Worm (Caenorhabditis elegans): ENCODE results near the gene ZK652.8.

ZK652.8 gene

DNA sequence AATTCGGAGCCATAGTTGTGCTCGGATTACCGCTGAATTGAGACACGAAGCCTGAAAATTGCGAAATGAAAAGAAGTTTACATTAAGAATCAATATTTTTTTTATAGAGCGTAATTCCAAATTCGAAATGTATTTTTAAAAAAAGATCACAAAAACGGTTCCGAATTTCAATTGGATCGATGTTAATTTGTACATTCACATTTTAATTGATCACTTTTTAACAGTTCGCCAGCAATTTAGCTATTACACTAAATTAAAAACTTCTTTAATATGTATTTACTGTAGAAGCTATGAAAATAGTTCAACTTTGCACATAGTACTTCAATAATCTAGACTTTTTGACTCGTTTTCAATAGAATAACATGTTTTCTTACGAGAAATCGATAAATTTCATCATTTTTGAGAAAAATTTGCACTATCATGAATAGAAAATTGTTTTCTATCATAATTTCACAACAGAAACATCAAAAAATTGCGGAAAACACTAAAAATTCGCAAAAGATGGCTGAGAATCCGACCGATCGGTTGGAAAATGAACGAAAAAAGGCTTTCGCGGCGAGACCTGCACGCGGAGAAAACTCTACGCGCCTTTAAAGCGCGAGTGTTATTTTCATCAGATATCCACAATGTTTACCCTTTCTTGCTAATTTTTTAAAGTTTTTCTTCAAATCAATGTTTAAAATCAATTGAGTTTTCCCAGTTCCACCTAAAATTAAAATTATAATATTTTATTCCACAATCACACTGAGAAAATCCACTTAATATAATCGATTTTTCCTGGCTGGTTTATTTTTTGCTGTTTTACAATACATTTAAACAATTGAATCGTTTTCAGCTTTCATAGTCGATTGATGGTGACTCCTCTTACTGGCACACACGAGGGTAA is 14.6 kb downstream of the ZK652.8 start, which contains the start of the genes egl-45 and kcmf-1:
egl-45 (minus strand) TSS at position 51 of the 886 bp plus-strand sequence.
kcmf-1 (plus strand) TSS at position 836 of the 886 bp plus-strand sequence.
- TF ChIP-seq egl-5 (tag; optimal IDR thresholded peaks at IDR 0.05) (peak; percentile 97), pha-4 (tag; optimal IDR thresholded peaks at IDR 0.05) (peak; percentile 71), nhr-25 (tag; optimal IDR thresholded peaks at IDR 0.05) (peak; percentile 21), nhr-23 (tag; optimal IDR thresholded peaks at IDR 0.05) (peak; percentile 6), fkh-10 (GFP tag; optimal IDR thresholded peaks at IDR 0.05) (no peak), lin-15B (tag; optimal IDR thresholded peaks at IDR 0.05) (peak; percentile 42), nhr-67 (tag; optimal IDR thresholded peaks at IDR 0.05) (no peak), nfya-1 (tag; optimal IDR thresholded peaks at IDR 0.05; ENCODE audit: insufficient read depth) (peak; percentile 57)

DNA sequence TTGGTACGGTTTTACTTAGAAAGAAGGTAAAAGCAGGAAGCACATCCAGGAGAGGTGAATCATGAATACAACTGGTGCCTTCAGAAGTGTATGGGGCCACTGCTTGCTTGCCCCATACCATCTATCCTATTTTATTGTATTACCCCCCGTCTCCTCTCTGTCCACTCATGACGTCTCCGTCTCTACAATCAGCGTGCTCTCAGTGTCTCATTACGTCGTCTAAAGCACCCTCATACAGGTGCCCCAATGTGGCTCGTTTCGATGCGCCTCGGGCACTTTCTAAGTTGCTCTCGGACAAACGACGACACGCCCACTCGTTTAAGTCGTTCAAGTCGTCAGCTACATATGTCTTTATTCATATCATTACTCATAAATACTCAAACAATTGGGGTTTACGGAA is 19.4 kb downstream of the ZK652.8 start:
- TF ChIP-seq nfya-1 (tag; optimal IDR thresholded peaks at IDR 0.05; ENCODE audit: insufficient read depth) (no peak), snpc-4 (tag; optimal IDR thresholded peaks at IDR 0.05) (no peak), egl-5 (tag; optimal IDR thresholded peaks at IDR 0.05) (peak; percentile 100), mdl-1 (tag; optimal IDR thresholded peaks at IDR 0.05) (no peak), fkh-10 (GFP tag; optimal IDR thresholded peaks at IDR 0.05) (no peak)

DNA sequence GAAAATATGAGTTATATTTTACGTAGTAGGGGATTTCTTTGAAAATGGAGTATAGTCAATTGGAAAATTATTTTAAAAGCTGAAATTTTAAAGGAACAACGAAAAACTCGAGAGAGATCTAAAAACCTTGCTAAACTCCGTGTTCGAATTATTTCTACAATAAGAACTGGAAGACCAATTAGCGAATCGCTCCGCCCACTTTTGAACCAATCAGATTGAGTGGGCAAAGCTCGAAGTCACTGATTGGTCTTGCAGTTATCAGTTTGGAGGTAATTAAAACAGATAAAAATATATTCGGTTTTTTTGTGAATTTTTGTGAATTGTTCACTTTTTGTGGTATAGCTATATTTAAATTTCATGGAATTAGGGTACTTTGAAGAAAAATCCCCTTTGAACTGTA is 20.2 kb downstream of the ZK652.8 start:
- TF ChIP-seq hmg-11 (tag; optimal IDR thresholded peaks at IDR 0.05) (no peak), nfya-1 (tag; optimal IDR thresholded peaks at IDR 0.05; ENCODE audit: insufficient read depth) (peak; percentile 98), nhr-67 (tag; optimal IDR thresholded peaks at IDR 0.05) (no peak)

DNA sequence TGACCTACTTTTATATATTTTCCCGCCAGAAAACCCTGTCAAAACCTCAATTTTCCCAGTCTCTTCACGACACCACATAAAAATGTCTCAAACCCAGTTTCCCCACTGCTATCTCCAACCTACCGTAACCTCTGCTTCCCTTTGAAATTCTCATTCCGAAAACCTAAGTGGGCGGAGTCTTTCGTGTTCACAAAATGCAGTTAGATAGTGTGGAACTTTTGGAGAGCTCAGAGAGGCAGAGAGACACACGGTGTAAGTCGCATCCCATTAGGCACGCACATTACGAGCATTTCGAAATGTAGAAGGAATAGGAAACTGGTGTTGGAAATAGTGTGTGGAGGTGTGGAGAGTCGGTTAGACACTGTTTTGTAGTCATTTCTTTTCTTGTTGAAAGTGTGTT is 23.6 kb downstream of the ZK652.8 start:
- TF ChIP-seq skn-1 (tag; optimal IDR thresholded peaks at IDR 0.05): no peak
- TF ChIP-seq lin-39 (tag; optimal IDR thresholded peaks at IDR 0.05): no peak
- TF ChIP-seq nfya-1 (tag; optimal IDR thresholded peaks at IDR 0.05; ENCODE audit: insufficient read depth): peak; percentile 69
- no peak for TF ChIP-seq nhr-12 (tag; optimal IDR thresholded peaks at IDR 0.05)
- TF ChIP-seq ZK546.5 (tag; optimal IDR thresholded peaks at IDR 0.05): no peak
- peak; percentile 100 for TF ChIP-seq egl-5 (tag; optimal IDR thresholded peaks at IDR 0.05)
- TF ChIP-seq nhr-25 (tag; optimal IDR thresholded peaks at IDR 0.05): no peak

DNA sequence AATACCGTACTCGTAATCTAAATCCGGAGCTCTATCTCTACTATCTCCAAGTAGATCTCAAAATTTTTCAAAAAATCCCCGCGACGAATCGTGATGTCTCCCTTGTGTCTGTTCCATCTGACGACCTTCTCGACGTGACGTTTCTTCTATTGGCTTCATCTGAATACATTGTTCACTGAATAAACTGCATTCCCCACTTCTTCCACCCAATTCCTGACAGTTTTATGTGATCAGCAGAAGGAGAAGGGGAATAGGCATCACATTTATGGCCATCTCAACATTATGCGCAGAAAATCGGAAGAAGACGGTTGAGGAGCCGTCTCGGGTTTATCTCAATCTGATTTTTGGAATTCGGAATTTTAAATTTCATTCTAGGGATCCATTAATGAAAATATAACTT is 24.5 kb downstream of the ZK652.8 start:
- TF ChIP-seq ceh-28 (tag; optimal IDR thresholded peaks at IDR 0.05): no peak
- peak; percentile 100 for TF ChIP-seq egl-5 (tag; optimal IDR thresholded peaks at IDR 0.05)

DNA sequence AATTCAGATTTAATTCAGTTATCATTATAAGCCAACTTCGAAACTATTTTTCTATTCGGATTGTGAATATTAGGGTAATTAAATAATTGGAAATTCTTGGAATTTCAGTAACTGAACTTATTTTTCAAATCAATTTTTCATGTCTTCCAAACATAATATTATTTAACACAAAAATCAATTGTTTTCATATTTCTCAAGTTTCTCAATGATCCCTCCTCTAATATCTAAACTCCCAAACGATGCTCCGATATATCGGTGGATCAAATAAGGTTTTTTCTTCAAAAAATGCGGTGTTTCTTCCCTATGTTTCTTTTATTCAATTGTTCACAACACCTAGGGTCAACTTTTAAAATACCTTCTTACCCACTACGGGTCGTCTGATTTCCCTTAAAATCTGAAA is 27.0 kb downstream of the ZK652.8 start:
- no peak for TF ChIP-seq ceh-28 (tag; optimal IDR thresholded peaks at IDR 0.05)
- peak; percentile 100 for TF ChIP-seq skn-1 (tag; optimal IDR thresholded peaks at IDR 0.05)
- TF ChIP-seq nhr-76 (tag; optimal IDR thresholded peaks at IDR 0.05): no peak
- no peak for TF ChIP-seq ama-1 (optimal IDR thresholded peaks at IDR 0.05)
- peak; percentile 100 for TF ChIP-seq nhr-23 (tag; optimal IDR thresholded peaks at IDR 0.05)

DNA sequence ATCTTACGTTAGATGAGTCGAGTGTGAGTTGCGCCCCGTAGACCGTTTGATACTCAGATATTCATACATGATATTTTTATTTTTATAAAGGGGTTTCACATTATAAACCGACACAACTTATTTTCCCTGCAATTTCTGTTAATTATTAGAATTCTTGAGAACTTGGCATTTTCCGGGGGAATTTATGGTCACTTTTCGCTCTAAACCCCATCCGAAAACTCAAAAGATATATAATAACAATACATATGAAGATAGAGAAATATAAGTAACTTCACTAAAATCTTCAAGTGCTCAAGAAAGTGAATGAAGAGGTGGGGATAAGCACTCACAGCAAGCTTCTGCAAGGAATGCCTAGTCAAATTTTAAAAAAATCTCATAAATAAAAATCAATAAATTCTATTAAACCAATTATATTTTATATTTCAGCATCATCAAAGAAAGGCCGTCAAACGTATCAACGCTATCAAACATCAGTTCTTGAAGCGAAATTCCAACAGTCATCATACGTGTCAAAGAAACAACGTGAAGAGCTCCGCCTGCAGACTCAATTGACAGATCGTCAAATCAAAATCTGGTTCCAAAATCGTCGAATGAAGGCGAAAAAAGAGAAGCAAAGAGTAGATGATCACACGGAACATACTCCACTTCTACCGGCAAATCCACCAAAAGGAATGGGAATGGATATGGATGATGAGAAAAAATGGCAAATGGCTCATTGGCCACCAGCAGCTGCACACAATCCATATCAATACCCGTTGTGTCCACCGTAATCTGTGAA is 27.7 kb downstream of the ZK652.8 start:
- TF ChIP-seq nhr-23 (tag; optimal IDR thresholded peaks at IDR 0.05): peak; percentile 99
- peak; percentile 100 for TF ChIP-seq skn-1 (tag; optimal IDR thresholded peaks at IDR 0.05)
- TF ChIP-seq nhr-25 (tag; optimal IDR thresholded peaks at IDR 0.05): no peak
- TF ChIP-seq eor-1 (tag; optimal IDR thresholded peaks at IDR 0.05): no peak
- TF ChIP-seq egl-5 (tag; optimal IDR thresholded peaks at IDR 0.05): peak; percentile 27

DNA sequence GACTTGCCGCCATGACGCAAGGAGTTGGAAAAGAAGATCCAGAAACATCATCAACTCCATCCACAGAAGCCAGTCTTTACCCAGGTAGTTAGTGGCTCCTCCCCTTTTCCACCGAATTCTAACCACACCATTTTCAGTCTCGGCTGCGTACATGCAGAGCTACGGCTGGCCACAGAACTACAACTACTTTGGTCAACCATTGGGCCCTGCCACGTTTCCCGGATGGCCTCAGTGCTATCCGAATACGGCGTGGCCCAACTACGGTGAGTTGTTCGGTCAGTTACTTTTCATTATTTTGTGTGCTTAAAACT is 28.4 kb downstream of the ZK652.8 start:
- TF ChIP-seq egl-5 (tag; optimal IDR thresholded peaks at IDR 0.05) (no peak), aly-2 (tag; optimal IDR thresholded peaks at IDR 0.05) (no peak)

All from whole organism, L3 larva.